Worm (Caenorhabditis elegans) whole organism, young adult: ENCODE measurements around the gene frpr-10.

Experiments used
- B0261.1 ChIP-seq: sonication (generic microtip); optimal IDR thresholded peaks from 2 replicates; lab custom pipeline; 2016; ENCODE audit warnings: mild to moderate bottlenecking, missing genetic modification characterization, moderate library complexity, missing compliant biosample characterization
- D2030.7 ChIP-seq: fragments of 200-800 bp; sonication (Bioruptor generic); IDR thresholded peaks from 2 replicates; pipeline ENCODE4 v1.3.6; 2022; ENCODE audit warnings: missing genetic modification reagents, missing genetic modification characterization, missing compliant biosample characterization
- F33H1.4 ChIP-seq: fragments of 200-800 bp; sonication (Bioruptor generic); IDR thresholded peaks from 2 replicates; pipeline ENCODE4 v1.3.6; 2022; ENCODE audit warnings: missing genetic modification reagents, missing genetic modification characterization, missing compliant biosample characterization
- Y67H2A.10 ChIP-seq: fragments of 200-800 bp; sonication (Bioruptor generic); conservative IDR thresholded peaks from 2 replicates; pipeline ENCODE4 v1.3.6; 2022; ENCODE audit warnings: missing genetic modification reagents, missing genetic modification characterization, missing compliant biosample characterization
- akir-1 ChIP-seq: fragments of 200-800 bp; sonication (Bioruptor generic); optimal IDR thresholded peaks from 2 replicates; lab custom pipeline; 2018; ENCODE audit warnings: mild to moderate bottlenecking, missing genetic modification characterization, moderate library complexity, missing compliant biosample characterization
- athp-1 ChIP-seq: sonication (generic microtip); optimal IDR thresholded peaks from 2 replicates; lab custom pipeline; 2017; ENCODE audit warnings: mild to moderate bottlenecking, missing genetic modification characterization, missing compliant biosample characterization
- attf-3 ChIP-seq: fragments of 200-800 bp; sonication (Bioruptor generic); conservative IDR thresholded peaks from 2 replicates; pipeline ENCODE4 v1.3.6; 2022; ENCODE audit warnings: missing genetic modification reagents, missing genetic modification characterization, missing compliant biosample characterization
- attf-5 ChIP-seq: fragments of 200-800 bp; sonication (Bioruptor generic); optimal IDR thresholded peaks from 2 replicates; lab custom pipeline; 2018; ENCODE audit warnings: mild to moderate bottlenecking, missing genetic modification characterization, missing compliant biosample characterization
- bed-2 ChIP-seq: fragments of 200-800 bp; sonication (Bioruptor generic); IDR thresholded peaks from 2 replicates; pipeline ENCODE4 v1.3.6; 2022; ENCODE audit warnings: missing genetic modification reagents, missing genetic modification characterization, missing compliant biosample characterization
- cebp-1 ChIP-seq, 2 experiments: fragments of 200-800 bp in 1 of 2; sonication (Bioruptor generic) in 1 of 2; sonication (generic microtip) in 1 of 2; IDR thresholded peaks in 1 of 2; optimal IDR thresholded peaks in 1 of 2; 2 replicates each; pipeline versions ENCODE4 v1.3.6 to Lab custom; 2017 to 2022; ENCODE audit warnings: missing compliant biosample characterization in 2 of 2, missing genetic modification characterization in 2 of 2, mild to moderate bottlenecking in 1 of 2, missing genetic modification reagents in 1 of 2, moderate library complexity in 1 of 2
- cebp-2 ChIP-seq: fragments of 200-800 bp; sonication (Bioruptor generic); IDR thresholded peaks from 2 replicates; pipeline ENCODE4 v1.3.6; 2022; ENCODE audit warnings: missing genetic modification characterization, missing compliant biosample characterization
- ceh-100 ChIP-seq: fragments of 200-800 bp; sonication (Bioruptor generic); IDR thresholded peaks from 2 replicates; pipeline ENCODE4 v1.3.6; 2022; ENCODE audit warnings: missing genetic modification reagents, missing genetic modification characterization, missing compliant biosample characterization
- ceh-58 ChIP-seq: fragments of 200-800 bp; sonication (Bioruptor generic); IDR thresholded peaks from 2 replicates; pipeline ENCODE4 v1.3.6; 2022; ENCODE audit warnings: missing genetic modification characterization, missing compliant biosample characterization
- ceh-79 ChIP-seq: sonication (generic microtip); optimal IDR thresholded peaks from 2 replicates; lab custom pipeline; 2017; ENCODE audit warnings: mild to moderate bottlenecking, missing genetic modification characterization, missing compliant biosample characterization
- ceh-91 ChIP-seq: fragments of 200-800 bp; sonication (Bioruptor generic); IDR thresholded peaks from 2 replicates; pipeline ENCODE4 v1.3.6; 2022; ENCODE audit warnings: missing genetic modification reagents, missing genetic modification characterization, missing compliant biosample characterization
- chd-7 ChIP-seq: sonication (generic microtip); optimal IDR thresholded peaks from 2 replicates; lab custom pipeline; 2016; ENCODE audit warnings: mild to moderate bottlenecking, missing genetic modification characterization, moderate library complexity, missing compliant biosample characterization
- dox-1 ChIP-seq: fragments of 200-800 bp; sonication (Bioruptor generic); IDR thresholded peaks from 2 replicates; pipeline ENCODE4 v1.3.6; 2022; ENCODE audit warnings: missing genetic modification reagents, missing genetic modification characterization, missing compliant biosample characterization
- egl-18 ChIP-seq: fragments of 200-800 bp; sonication (Bioruptor generic); IDR thresholded peaks from 2 replicates; pipeline ENCODE4 v1.3.6; 2022; ENCODE audit warnings: missing genetic modification reagents, missing genetic modification characterization, missing compliant biosample characterization
- egrh-3 ChIP-seq: fragments of 200-800 bp; sonication (Bioruptor generic); IDR thresholded peaks from 2 replicates; pipeline ENCODE4 v1.3.6; 2022; ENCODE audit warnings: missing genetic modification reagents, missing genetic modification characterization, missing compliant biosample characterization
- hmg-1.2 ChIP-seq: fragments of 200-800 bp; sonication (Bioruptor generic); IDR thresholded peaks from 2 replicates; pipeline ENCODE4 v1.3.6; 2022; ENCODE audit warnings: missing genetic modification reagents, missing genetic modification characterization, missing compliant biosample characterization
- hrde-1 ChIP-seq: sonication (generic microtip); optimal IDR thresholded peaks from 2 replicates; lab custom pipeline; 2016; ENCODE audit warnings: missing genetic modification characterization, mild to moderate bottlenecking, missing compliant biosample characterization, moderate library complexity, missing genotype, missing genetic modification reagents, borderline replicate concordance
- let-607 ChIP-seq, 2 experiments: fragments of 200-800 bp in 1 of 2; sonication (Bioruptor generic) in 1 of 2; sonication (generic microtip) in 1 of 2; optimal IDR thresholded peaks; 2 replicates each; lab custom pipeline; 2016 to 2018; ENCODE audit warnings: mild to moderate bottlenecking in 2 of 2, missing compliant biosample characterization in 2 of 2, missing genetic modification characterization in 2 of 2, moderate library complexity in 2 of 2, missing genotype in 1 of 2
- lin-26 ChIP-seq: fragments of 200-800 bp; sonication (Bioruptor generic); IDR thresholded peaks from 2 replicates; pipeline ENCODE4 v1.3.6; 2022; ENCODE audit warnings: missing genetic modification reagents, missing genetic modification characterization, missing compliant biosample characterization
- lsl-1 ChIP-seq: fragments of 200-800 bp; sonication (Bioruptor generic); optimal IDR thresholded peaks from 2 replicates; lab custom pipeline; 2018; ENCODE audit warnings: mild to moderate bottlenecking, missing genetic modification characterization, moderate library complexity, missing compliant biosample characterization
- madf-6 ChIP-seq: fragments of 200-800 bp; sonication (Bioruptor generic); IDR thresholded peaks from 2 replicates; pipeline ENCODE4 v1.3.6; 2022; ENCODE audit warnings: missing genetic modification reagents, missing genetic modification characterization, missing compliant biosample characterization
- mcd-1 ChIP-seq: fragments of 200-800 bp; sonication (Bioruptor generic); IDR thresholded peaks from 2 replicates; pipeline ENCODE4 v1.3.6; 2022; ENCODE audit warnings: missing genetic modification reagents, missing genetic modification characterization, missing compliant biosample characterization
- nhr-80 ChIP-seq: sonication (generic microtip); optimal IDR thresholded peaks from 2 replicates; lab custom pipeline; 2016; ENCODE audit warnings: missing genetic modification characterization, missing compliant biosample characterization
- nhr-90 ChIP-seq: sonication (generic microtip); optimal IDR thresholded peaks from 2 replicates; lab custom pipeline; 2016; ENCODE audit warnings: missing genotype, mild to moderate bottlenecking, missing genetic modification characterization, missing compliant biosample characterization
- rec-8 ChIP-seq, 2 experiments: sonication (generic microtip); optimal IDR thresholded peaks; 2 replicates each; lab custom pipeline; 2016; ENCODE audit warnings: mild to moderate bottlenecking in 2 of 2, missing genetic modification characterization in 2 of 2, missing genetic modification reagents in 2 of 2, missing genotype in 2 of 2, missing biosample characterization in 1 of 2, missing compliant biosample characterization in 1 of 2, moderate library complexity in 1 of 2
- snpc-3.4 ChIP-seq: sonication (generic microtip); optimal IDR thresholded peaks from 2 replicates; lab custom pipeline; 2017; ENCODE audit warnings: missing genetic modification characterization, mild to moderate bottlenecking, missing compliant biosample characterization, antibody characterized with exemption, moderate library complexity, missing genotype, missing genetic modification reagents
- snpc-4 ChIP-seq, 5 experiments: fragments of 150-350 bp in 1 of 5; sonication (generic microtip) in 4 of 5; optimal IDR thresholded peaks; 2 replicates each; lab custom pipeline; 2014 to 2018; ENCODE audit warnings: missing genetic modification characterization in 5 of 5, missing biosample characterization in 3 of 5, antibody characterized with exemption in 2 of 5, mild to moderate bottlenecking in 2 of 5, missing compliant biosample characterization in 2 of 5, missing genotype in 2 of 5, moderate library complexity in 2 of 5, missing genetic modification reagents in 1 of 5
- sptf-2 ChIP-seq: fragments of 200-800 bp; sonication (Bioruptor generic); optimal IDR thresholded peaks from 2 replicates; lab custom pipeline; 2018; ENCODE audit warnings: mild to moderate bottlenecking, missing genetic modification characterization, missing compliant biosample characterization
- unc-130 ChIP-seq: sonication (generic microtip); optimal IDR thresholded peaks from 2 replicates; lab custom pipeline; 2016; ENCODE audit warnings: missing genetic modification reagents, missing genetic modification characterization, missing compliant biosample characterization
- ztf-18 ChIP-seq: sonication (generic microtip); optimal IDR thresholded peaks from 2 replicates; lab custom pipeline; 2016; ENCODE audit warnings: missing genotype, mild to moderate bottlenecking, missing genetic modification characterization, missing compliant biosample characterization

Gene frpr-10

DNA sequence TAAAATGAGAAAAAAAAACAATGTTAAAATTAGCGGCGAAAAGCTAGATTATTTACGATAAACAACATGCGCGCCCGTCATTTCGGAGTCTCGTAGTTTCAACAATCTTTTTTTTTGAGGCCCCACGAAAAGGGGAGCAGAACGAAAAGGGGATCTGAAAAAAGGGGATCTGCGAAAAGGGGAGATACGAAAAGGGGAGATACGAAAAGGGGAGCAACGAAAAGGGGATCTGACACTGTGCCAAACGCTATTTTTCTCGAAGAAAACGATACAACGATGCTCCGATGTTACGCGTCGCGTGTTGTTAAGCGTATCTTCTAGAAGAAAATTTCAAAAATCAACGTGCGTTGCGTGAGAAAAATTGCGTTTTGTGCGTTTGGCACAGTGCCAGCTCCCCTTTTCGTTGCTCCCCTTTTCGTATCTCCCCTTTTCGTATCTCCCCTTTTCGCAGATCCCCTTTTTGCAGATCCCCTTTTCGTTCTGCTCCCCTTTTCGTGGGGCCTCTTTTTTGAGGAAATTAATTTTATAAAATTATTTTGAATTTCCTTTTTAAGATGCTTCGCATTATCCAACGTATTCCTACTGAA, 58.2 kb downstream of the frpr-10 start, which contains the start of gene C26B2.7 (continued):
- TF ChIP-seq nhr-80 (tag; lab: Kevin White, UChicago) (peak; percentile 26), F33H1.4 (GFP tag; lab: Robert Waterston, UW) (peak; percentile 60), dox-1 (GFP tag; lab: Robert Waterston, UW) (peak; percentile 86), mcd-1 (GFP tag; lab: Robert Waterston, UW) (peak; percentile 69), ztf-18 (tag; lab: Kevin White, UChicago) (peak; percentile 75), ceh-100 (GFP tag; lab: Robert Waterston, UW) (peak; percentile 99), hmg-1.2 (GFP tag; lab: Robert Waterston, UW) (peak; percentile 55; the same call in 1 of the 2 replicates), Y67H2A.10 (GFP tag; lab: Robert Waterston, UW) (peak; percentile 68), hrde-1 (tag; lab: Kevin White, UChicago) (peak; percentile 9), let-607 (tag; optimal IDR thresholded peaks at IDR 0.05; lab: Kevin White, UChicago) (peak in 1 of 2 experiments; percentile 48), attf-3 (GFP tag; lab: Robert Waterston, UW) (peak; percentile 99), lin-26 (GFP tag; lab: Robert Waterston, UW) (peak; percentile 63), athp-1 (tag; lab: Kevin White, UChicago) (peak; percentile 58), lsl-1 (GFP tag; lab: Kevin White, UChicago) (peak; percentile 59), attf-5 (GFP tag; lab: Kevin White, UChicago) (peak; percentile 78), ceh-91 (GFP tag; lab: Robert Waterston, UW) (peak; percentile 49), bed-2 (GFP tag; lab: Robert Waterston, UW) (peak; percentile 89; the same call in 1 of the 2 replicates), snpc-3.4 (tag; lab: Kevin White, UChicago) (peak; percentile 29), unc-130 (GFP tag; lab: Kevin White, UChicago) (peak; percentile 61), rec-8 (tag; optimal IDR thresholded peaks at IDR 0.05; lab: Kevin White, UChicago) (peak in 1 of 2 experiments; percentile 34), chd-7 (peak; percentile 37), egrh-3 (GFP tag; lab: Robert Waterston, UW) (peak; percentile 81)

DNA sequence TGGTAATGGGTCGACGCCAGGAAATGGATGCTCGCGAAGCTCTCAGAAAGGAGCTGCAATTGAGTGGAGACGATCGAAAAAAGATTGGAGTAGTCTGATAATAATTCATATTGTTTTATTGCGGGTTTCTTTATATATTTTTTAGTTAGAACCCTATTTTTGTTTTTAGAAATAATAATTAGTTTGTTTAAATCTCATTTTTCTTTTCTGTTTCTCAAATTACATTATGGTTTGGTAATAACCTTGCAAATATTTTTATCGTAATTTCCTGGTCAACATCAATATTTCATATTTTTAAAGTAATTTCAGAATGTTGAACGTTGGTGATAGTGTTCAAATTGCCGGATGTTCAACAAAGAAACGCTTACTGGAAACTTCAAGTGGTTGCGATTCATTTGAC, 59.1 kb downstream of the frpr-10 start, which contains the start of gene elpc-4:
Gene elpc-4 (plus strand): TSS at position 301 of the 400 bp plus-strand sequence.
- TF ChIP-seq ceh-100 (GFP tag; lab: Robert Waterston, UW) (no peak), madf-6 (peak; percentile 28; the same call in 1 of the 2 replicates)
- TF ChIP-seq, all 124 proteins: peak for 1

DNA sequence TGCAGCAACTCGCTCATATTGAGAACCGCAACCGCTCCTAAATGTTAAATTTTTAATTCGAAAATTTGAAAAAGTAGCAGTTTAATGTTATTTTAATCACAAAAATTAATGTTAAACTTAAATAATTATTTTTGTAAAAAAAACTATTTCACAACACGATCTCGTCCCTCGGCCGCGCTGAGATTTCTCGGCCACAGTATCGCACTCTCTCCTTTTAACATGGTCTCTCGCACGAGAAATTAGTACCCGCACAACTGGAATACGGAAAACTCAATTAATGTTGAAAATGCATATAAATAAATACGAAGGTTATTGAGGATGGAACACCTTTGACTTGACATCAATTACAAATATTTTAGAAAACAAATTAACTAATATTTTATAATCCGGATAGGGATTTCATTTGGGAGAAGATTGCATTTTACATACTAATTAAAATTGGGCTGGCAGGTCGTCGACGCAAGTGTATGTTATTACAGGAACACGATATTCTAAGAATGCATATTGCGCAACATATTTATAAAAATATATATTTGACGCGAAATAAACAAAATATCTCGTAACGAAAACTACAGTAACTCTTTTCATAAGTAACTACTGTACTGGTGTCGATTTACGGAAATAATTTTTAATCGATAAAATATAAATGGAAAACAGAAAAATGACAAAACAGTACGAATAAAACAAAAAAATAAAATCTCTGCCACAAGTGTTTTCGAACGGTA, 62.3 kb downstream of the frpr-10 start, which contains the start of gene dnc-4:
Gene dnc-4 (minus strand): TSS at position 37 of the 725 bp plus-strand sequence.
- TF ChIP-seq akir-1 (GFP tag; lab: Kevin White, UChicago) (no peak), hmg-1.2 (GFP tag; lab: Robert Waterston, UW) (peak; percentile 82), ceh-58 (GFP tag; lab: Robert Waterston, UW) (no peak), lsl-1 (GFP tag; lab: Kevin White, UChicago) (peak; percentile 62), egl-18 (GFP tag; lab: Robert Waterston, UW) (no peak), snpc-4 (GFP tag; optimal IDR thresholded peaks at IDR 0.05; lab: Kevin White, UChicago) (no peak), snpc-4 (tag; optimal IDR thresholded peaks at IDR 0.05; lab: Kevin White, UChicago) (peak in 1 of 4 experiments; percentile 6), dox-1 (GFP tag; lab: Robert Waterston, UW) (peak; percentile 43; the same call in 1 of the 2 replicates), ceh-79 (tag; lab: Kevin White, UChicago) (no peak), D2030.7 (GFP tag; lab: Robert Waterston, UW) (0 out of 2 replicates have a peak, but pooled peaks have one; percentile 15), B0261.1 (tag; lab: Kevin White, UChicago) (no peak), sptf-2 (no peak), cebp-2 (GFP tag; lab: Robert Waterston, UW) (no peak), cebp-1 (GFP tag; IDR thresholded peaks at IDR 0.05; lab: Robert Waterston, UW) (peak; percentile 48; the same call in 1 of the 2 replicates), cebp-1 (tag; optimal IDR thresholded peaks at IDR 0.05; lab: Kevin White, UChicago) (peak; percentile 87), nhr-90 (no peak)
